Worm (Caenorhabditis elegans) whole organism, L2 larva: ENCODE data around the gene pde-2.

Experiments used
- C34F6.9 ChIP-seq: fragments of 150-350 bp; optimal IDR thresholded peaks from 2 replicates; lab custom pipeline; 2014; ENCODE audit warnings: missing biosample characterization, missing genetic modification characterization
- F13H6.1 ChIP-seq: sonication (generic microtip); optimal IDR thresholded peaks from 2 replicates; lab custom pipeline; 2016; ENCODE audit warnings: missing genetic modification characterization, missing compliant biosample characterization
- R02D3.7 ChIP-seq: fragments of 150-350 bp; optimal IDR thresholded peaks from 2 replicates; lab custom pipeline; 2014; ENCODE audit warnings: missing biosample characterization, missing genetic modification characterization
- Y55F3AM.14 ChIP-seq: fragments of 200-800 bp; sonication (Bioruptor generic); optimal IDR thresholded peaks from 2 replicates; lab custom pipeline; 2018; ENCODE audit warnings: mild to moderate bottlenecking, missing genetic modification characterization, missing compliant biosample characterization
- alr-1 ChIP-seq: fragments of 150-350 bp; optimal IDR thresholded peaks from 2 replicates; lab custom pipeline; 2014; ENCODE audit warnings: missing biosample characterization, missing genetic modification characterization
- aly-2 ChIP-seq: fragments of 150-350 bp; optimal IDR thresholded peaks from 2 replicates; lab custom pipeline; 2014; ENCODE audit warnings: missing biosample characterization, missing genetic modification characterization
- ama-1 ChIP-seq: fragments of 150-350 bp; optimal IDR thresholded peaks from 2 replicates; lab custom pipeline; 2018; ENCODE audit warnings: inconsistent platforms
- blmp-1 ChIP-seq: sonication (generic microtip); optimal IDR thresholded peaks from 2 replicates; lab custom pipeline; 2017; ENCODE audit warnings: missing genetic modification characterization, mild to moderate bottlenecking, missing compliant biosample characterization, antibody characterized with exemption, moderate library complexity; ENCODE audit not compliant: insufficient read depth
- ceh-16 ChIP-seq: fragments of 150-350 bp; optimal IDR thresholded peaks from 2 replicates; lab custom pipeline; 2014; ENCODE audit warnings: missing biosample characterization, missing genetic modification characterization
- ceh-82 ChIP-seq: fragments of 150-350 bp; optimal IDR thresholded peaks from 2 replicates; lab custom pipeline; 2014; ENCODE audit warnings: missing biosample characterization, missing genetic modification characterization
- crh-2 ChIP-seq: sonication (generic microtip); optimal IDR thresholded peaks from 2 replicates; lab custom pipeline; 2017; ENCODE audit warnings: missing biosample characterization, missing genetic modification characterization
- dmd-4 ChIP-seq: sonication (generic microtip); optimal IDR thresholded peaks from 2 replicates; lab custom pipeline; 2017; ENCODE audit warnings: missing biosample characterization, missing genetic modification characterization
- egl-27 ChIP-seq: sonication (generic microtip); optimal IDR thresholded peaks from 3 replicates; lab custom pipeline; 2017; ENCODE audit warnings: missing biosample characterization, missing genetic modification reagents, missing genetic modification characterization
- elt-1 ChIP-seq: fragments of 150-350 bp; optimal IDR thresholded peaks from 2 replicates; lab custom pipeline; 2014; ENCODE audit warnings: missing biosample characterization, missing genetic modification characterization
- elt-3 ChIP-seq: sonication (generic microtip); optimal IDR thresholded peaks from 2 replicates; lab custom pipeline; 2017; ENCODE audit warnings: missing biosample characterization, missing genetic modification characterization
- fos-1 ChIP-seq: fragments of 150-350 bp; optimal IDR thresholded peaks from 2 replicates; lab custom pipeline; 2014; ENCODE audit warnings: missing biosample characterization, missing genetic modification characterization
- gmeb-1 ChIP-seq: fragments of 150-350 bp; optimal IDR thresholded peaks from 2 replicates; lab custom pipeline; 2014; ENCODE audit warnings: missing biosample characterization, missing genetic modification characterization
- lin-39 ChIP-seq: fragments of 150-350 bp; optimal IDR thresholded peaks from 2 replicates; lab custom pipeline; 2014; ENCODE audit warnings: missing biosample characterization, missing genetic modification reagents, missing genetic modification characterization
- lsy-2 ChIP-seq, 2 experiments: fragments of 150-350 bp in 1 of 2; sonication (generic microtip) in 1 of 2; optimal IDR thresholded peaks; 2 replicates each; lab custom pipeline; 2014 to 2017; ENCODE audit warnings: missing biosample characterization in 2 of 2, missing genetic modification characterization in 2 of 2
- mab-5 ChIP-seq: fragments of 150-350 bp; optimal IDR thresholded peaks from 2 replicates; lab custom pipeline; 2014; ENCODE audit warnings: missing biosample characterization, missing genetic modification characterization
- mbf-1 ChIP-seq: sonication (generic microtip); optimal IDR thresholded peaks from 2 replicates; lab custom pipeline; 2017; ENCODE audit warnings: missing biosample characterization, missing genetic modification characterization
- nhr-11 ChIP-seq: fragments of 150-350 bp; optimal IDR thresholded peaks from 2 replicates; lab custom pipeline; 2014; ENCODE audit warnings: missing biosample characterization, missing genetic modification characterization
- nhr-12 ChIP-seq: fragments of 150-350 bp; optimal IDR thresholded peaks from 2 replicates; lab custom pipeline; 2014; ENCODE audit warnings: missing biosample characterization, missing genetic modification characterization
- nhr-129 ChIP-seq: fragments of 150-350 bp; optimal IDR thresholded peaks from 2 replicates; lab custom pipeline; 2014; ENCODE audit warnings: missing biosample characterization, missing genetic modification characterization
- nhr-21 ChIP-seq: fragments of 150-350 bp; optimal IDR thresholded peaks from 2 replicates; lab custom pipeline; 2014; ENCODE audit warnings: missing biosample characterization, missing genetic modification characterization
- nhr-237 ChIP-seq: fragments of 150-350 bp; optimal IDR thresholded peaks from 2 replicates; lab custom pipeline; 2014; ENCODE audit warnings: missing biosample characterization, missing genetic modification characterization
- nhr-25 ChIP-seq: fragments of 150-350 bp; sonication (generic microtip); optimal IDR thresholded peaks from 3 replicates; lab custom pipeline; 2014; ENCODE audit warnings: missing biosample characterization, missing genetic modification characterization
- nhr-6 ChIP-seq: fragments of 150-350 bp; optimal IDR thresholded peaks from 2 replicates; lab custom pipeline; 2014; ENCODE audit warnings: missing biosample characterization, missing genetic modification characterization
- nhr-77 ChIP-seq: fragments of 150-350 bp; optimal IDR thresholded peaks from 2 replicates; lab custom pipeline; 2014; ENCODE audit warnings: missing biosample characterization, missing genetic modification characterization
- skn-1 ChIP-seq: sonication (generic microtip); optimal IDR thresholded peaks from 2 replicates; lab custom pipeline; 2017; ENCODE audit warnings: missing biosample characterization, missing genetic modification characterization
- sma-3 ChIP-seq: sonication (generic microtip); optimal IDR thresholded peaks from 2 replicates; lab custom pipeline; 2016; ENCODE audit warnings: missing genetic modification reagents, missing genetic modification characterization, missing compliant biosample characterization
- sma-9 ChIP-seq, 2 experiments: fragments of 150-350 bp in 1 of 2; sonication (generic microtip) in 1 of 2; optimal IDR thresholded peaks; 2 replicates each; lab custom pipeline; 2014 to 2016; ENCODE audit warnings: missing genetic modification characterization in 2 of 2, mild to moderate bottlenecking in 1 of 2, missing biosample characterization in 1 of 2, missing compliant biosample characterization in 1 of 2, missing genetic modification reagents in 1 of 2, moderate library complexity in 1 of 2
- unc-39 ChIP-seq: fragments of 150-350 bp; optimal IDR thresholded peaks from 2 replicates; lab custom pipeline; 2014; ENCODE audit warnings: missing biosample characterization, missing genetic modification characterization
- unc-55 ChIP-seq: fragments of 150-350 bp; sonication (generic microtip); optimal IDR thresholded peaks from 3 replicates; lab custom pipeline; 2014; ENCODE audit warnings: missing biosample characterization, missing genetic modification reagents, missing genetic modification characterization
- unc-62 ChIP-seq: fragments of 150-350 bp; optimal IDR thresholded peaks from 2 replicates; lab custom pipeline; 2014; ENCODE audit warnings: missing biosample characterization, missing genetic modification reagents, missing genetic modification characterization
- ztf-1 ChIP-seq: fragments of 200-800 bp; sonication (Bioruptor generic); conservative IDR thresholded peaks from 2 replicates; pipeline ENCODE4 v1.3.6; 2022; ENCODE audit warnings: missing genetic modification characterization, missing compliant biosample characterization
- ztf-11 ChIP-seq: sonication (generic microtip); optimal IDR thresholded peaks from 2 replicates; lab custom pipeline; 2017; ENCODE audit warnings: missing biosample characterization, missing genetic modification characterization
- ztf-4 ChIP-seq: fragments of 150-350 bp; optimal IDR thresholded peaks from 2 replicates; lab custom pipeline; 2014; ENCODE audit warnings: missing biosample characterization, missing genetic modification characterization

The pde-2 gene

DNA sequence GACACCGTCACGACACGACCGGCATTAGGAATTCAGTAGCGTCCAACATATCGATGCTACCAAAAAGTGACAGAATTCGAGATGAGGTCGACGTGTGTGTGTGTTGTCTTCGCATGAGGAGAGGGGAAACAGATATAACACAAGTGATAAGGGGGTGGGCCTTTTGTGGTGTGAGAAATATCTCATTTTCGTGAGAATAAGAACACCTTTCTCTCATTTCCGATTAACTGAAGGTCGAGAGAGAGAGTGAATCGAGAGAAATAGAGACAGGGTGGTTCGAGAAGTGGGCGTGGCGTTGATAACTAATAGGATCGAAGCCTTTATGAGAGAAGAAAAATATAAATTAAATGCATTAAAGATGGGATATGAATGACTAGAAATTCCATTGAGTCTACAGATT, 1.4 kb upstream of the pde-2 start:
- TF ChIP-seq alr-1 (no peak), blmp-1 (peak; percentile 41), dmd-4 (tag; lab: Kevin White, UChicago) (no peak), nhr-237 (tag; lab: Kevin White, UChicago) (no peak), nhr-11 (no peak), mab-5 (tag; lab: Kevin White, UChicago) (no peak), C34F6.9 (tag; lab: Kevin White, UChicago) (no peak), gmeb-1 (no peak), skn-1 (tag; lab: Kevin White, UChicago) (no peak), mbf-1 (tag; lab: Kevin White, UChicago) (no peak), ztf-1 (GFP tag; lab: Robert Waterston, UW) (no peak), crh-2 (tag; lab: Kevin White, UChicago) (no peak), unc-39 (tag; lab: Kevin White, UChicago) (no peak), unc-55 (no peak), nhr-25 (peak; percentile 41), ztf-4 (tag; lab: Kevin White, UChicago) (no peak), elt-1 (tag; lab: Kevin White, UChicago) (no peak), ztf-11 (no peak), sma-3 (peak; percentile 34), sma-9 (GFP tag; optimal IDR thresholded peaks at IDR 0.05; lab: Kevin White, UChicago) (peak; percentile 37), sma-9 (tag; optimal IDR thresholded peaks at IDR 0.05; lab: Kevin White, UChicago) (no peak), lsy-2 (tag; optimal IDR thresholded peaks at IDR 0.05; lab: Kevin White, UChicago) (no peak)

DNA sequence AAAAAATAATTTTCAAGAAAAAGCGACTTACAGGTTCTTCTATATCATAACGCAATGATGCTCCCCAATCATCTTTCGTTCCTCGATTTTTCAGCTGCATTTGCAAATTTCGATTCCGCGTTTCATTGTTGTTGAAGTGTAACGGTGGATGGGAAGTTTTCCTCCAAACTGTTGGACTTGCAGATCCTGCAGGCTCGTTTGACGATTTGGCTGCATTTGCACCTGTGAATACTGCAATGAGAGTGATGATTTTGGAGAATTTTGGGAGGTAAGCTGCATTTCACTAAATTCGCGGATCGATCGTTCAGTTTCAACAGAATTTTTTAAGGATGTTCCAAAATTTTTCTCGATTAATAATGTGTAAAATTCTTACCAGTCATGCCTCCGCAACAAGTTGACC, 805 bp downstream of the pde-2 start:
- TF ChIP-seq nhr-12: no peak
- TF ChIP-seq ztf-4 (tag; lab: Kevin White, UChicago): no peak
- no peak for TF ChIP-seq ama-1
- TF ChIP-seq nhr-25: no peak

DNA sequence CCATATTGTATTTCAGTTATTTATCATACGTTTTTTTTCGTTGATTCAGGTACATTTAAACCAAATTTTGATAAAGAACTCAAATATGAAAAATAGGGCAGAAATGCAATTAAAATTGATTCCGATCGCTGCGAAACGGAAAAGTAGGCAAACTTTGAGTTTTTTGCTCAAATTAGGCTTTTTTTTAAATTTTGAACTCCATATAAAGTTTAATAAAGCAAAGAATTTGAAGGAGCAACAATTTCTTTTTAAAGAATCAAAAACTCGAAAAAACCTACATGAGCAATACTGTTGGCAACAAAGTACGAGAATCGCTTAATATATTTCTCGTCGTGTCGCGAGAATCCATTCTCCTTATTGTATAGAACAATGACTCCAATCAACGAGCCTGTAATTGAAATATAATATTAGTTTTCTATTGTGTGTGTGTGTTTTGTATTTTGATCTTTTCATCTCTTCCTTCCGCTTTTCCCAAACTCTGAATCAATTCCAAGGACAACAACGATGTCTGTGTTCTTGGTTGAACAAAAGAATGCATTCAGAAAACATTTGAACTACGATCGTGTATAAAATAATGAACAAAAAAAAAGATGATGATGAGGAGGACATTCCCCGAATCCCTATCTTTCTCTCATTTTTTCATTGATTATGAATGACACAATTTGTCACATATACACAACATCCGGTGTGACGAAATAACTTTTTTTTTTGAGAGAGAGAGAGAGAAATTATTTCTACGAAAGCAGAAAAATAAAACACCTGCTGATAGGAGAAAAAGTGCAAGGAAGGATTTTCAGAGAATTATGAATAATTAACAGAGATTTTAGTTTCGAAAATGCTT, 3.0 kb downstream of the pde-2 start:
- TF ChIP-seq sma-9 (GFP tag; optimal IDR thresholded peaks at IDR 0.05; lab: Kevin White, UChicago) (peak; percentile 37), sma-9 (tag; optimal IDR thresholded peaks at IDR 0.05; lab: Kevin White, UChicago) (no peak), lsy-2 (tag; optimal IDR thresholded peaks at IDR 0.05; lab: Kevin White, UChicago) (peak in 1 of 2 experiments; percentile 36), ztf-1 (GFP tag; lab: Robert Waterston, UW) (no peak), alr-1 (no peak), fos-1 (tag; lab: Kevin White, UChicago) (peak; percentile 15), Y55F3AM.14 (peak; percentile 55), C34F6.9 (tag; lab: Kevin White, UChicago) (peak; percentile 34), sma-3 (peak; percentile 15), elt-3 (no peak), nhr-25 (peak; percentile 36), skn-1 (tag; lab: Kevin White, UChicago) (no peak), crh-2 (tag; lab: Kevin White, UChicago) (peak; percentile 2), dmd-4 (tag; lab: Kevin White, UChicago) (no peak), R02D3.7 (tag; lab: Kevin White, UChicago) (no peak), nhr-129 (tag; lab: Kevin White, UChicago) (no peak)

DNA sequence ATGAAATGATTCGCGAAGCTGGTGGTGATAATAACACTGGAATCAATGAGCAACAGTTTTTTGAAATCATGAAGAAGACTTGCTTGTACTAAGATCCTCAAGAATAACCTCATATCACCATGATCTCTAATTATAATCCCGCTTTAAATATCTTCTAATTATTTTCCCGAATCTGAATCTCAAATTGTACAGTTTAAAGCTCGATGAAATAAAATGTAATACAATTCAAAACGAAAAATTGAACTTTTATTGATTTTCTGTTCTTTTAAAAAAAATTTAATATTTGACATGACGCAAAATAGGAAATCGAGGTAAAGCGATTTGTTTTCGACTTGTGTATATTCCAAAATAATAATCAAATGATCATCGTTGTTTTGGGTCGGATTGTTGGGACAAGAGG, 6.9 kb downstream of the pde-2 start:
- TF ChIP-seq ceh-16 (tag; lab: Kevin White, UChicago) (no peak), nhr-12 (no peak), gmeb-1 (no peak), nhr-237 (tag; lab: Kevin White, UChicago) (no peak), elt-1 (tag; lab: Kevin White, UChicago) (no peak), ama-1 (no peak), crh-2 (tag; lab: Kevin White, UChicago) (no peak), unc-39 (tag; lab: Kevin White, UChicago) (no peak), Y55F3AM.14 (peak; percentile 24), ceh-82 (tag; lab: Kevin White, UChicago) (no peak), aly-2 (tag; lab: Kevin White, UChicago) (no peak), F13H6.1 (no peak), sma-3 (no peak), blmp-1 (peak; percentile 28), sma-9 (GFP tag; optimal IDR thresholded peaks at IDR 0.05; lab: Kevin White, UChicago) (no peak), sma-9 (tag; optimal IDR thresholded peaks at IDR 0.05; lab: Kevin White, UChicago) (no peak), lin-39 (tag; lab: Kevin White, UChicago) (no peak), egl-27 (no peak), nhr-6 (tag; lab: Kevin White, UChicago) (no peak), nhr-77 (no peak), unc-62 (GFP tag; lab: Kevin White, UChicago) (no peak), nhr-21 (tag; lab: Kevin White, UChicago) (peak; percentile 58), nhr-11 (no peak), skn-1 (tag; lab: Kevin White, UChicago) (no peak), ztf-11 (no peak), elt-3 (no peak)
